2 fruit fly cellular contexts compared by ENCODE assay signal in the genomic region with DNA sequence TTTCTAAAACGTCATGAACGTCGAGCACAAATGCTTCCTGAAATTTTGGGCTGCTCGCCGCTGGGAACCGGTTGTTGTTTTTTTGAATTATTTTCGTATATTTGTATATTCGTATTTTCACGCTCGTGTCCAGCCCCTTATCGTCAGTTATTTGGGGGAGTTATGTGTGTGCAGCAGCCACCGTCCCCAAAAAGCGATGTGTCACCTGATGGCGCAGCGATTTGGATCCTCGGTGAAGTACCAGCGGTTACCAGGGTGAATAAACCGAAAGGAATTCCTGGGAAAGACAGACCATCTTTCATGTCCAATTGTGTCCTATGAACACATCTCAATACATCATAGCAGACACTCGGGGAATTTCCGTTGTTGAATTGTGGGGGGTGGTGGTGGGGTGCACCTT.
A peak's percentile ranks its signal among the peaks of the same experiment; 100 is the strongest.
TF ChIP-seq lines count a peak whose summit lies in the region.

No protein-coding gene starts in this region.

- no peak for TF ChIP-seq CTCF in whole organism, embryonic (GFP tag; optimal IDR thresholded peaks at IDR 0.05; lab: Kevin White, UChicago)

TF ChIP-seq in whole organism, embryonic, 481 proteins besides CTCF, POLR2A, EP300 and RAD21:
- TF ChIP-seq Dip2 (GFP tag; IDR thresholded peaks at IDR 0.05; lab: Robert Waterston, UW) (no peak), crol (GFP tag; IDR thresholded peaks at IDR 0.05; lab: Robert Waterston, UW) (0 out of 2 replicates have a peak, but pooled peaks have one; percentile 20)

TF ChIP-seq in whole organism, wandering third instar larva, 38 proteins besides CTCF, POLR2A, EP300 and RAD21:
- TF ChIP-seq Rel (GFP tag; optimal IDR thresholded peaks at IDR 0.05; lab: Kevin White, UChicago) (no peak), Rel (tag; optimal IDR thresholded peaks at IDR 0.05; lab: Kevin White, UChicago) (peak; percentile 91), lola (GFP tag; optimal IDR thresholded peaks at IDR 0.05; lab: Kevin White, UChicago) (no peak)
TF ChIP-seq in whole organism, wandering third instar larva: peak in this region for 1.
